Worm (Caenorhabditis elegans): ENCODE measurements around the gene C02D5.2.

- no peak for TF ChIP-seq aly-2 (tag; optimal IDR thresholded peaks at IDR 0.05)
- no peak for TF ChIP-seq nhr-11 (tag; optimal IDR thresholded peaks at IDR 0.05)
- no peak for TF ChIP-seq pqm-1 (tag; optimal IDR thresholded peaks at IDR 0.05)
- no peak for TF ChIP-seq hlh-30 (tag; optimal IDR thresholded peaks at IDR 0.05; ENCODE audit: insufficient read depth)
- TF ChIP-seq nhr-237 (tag; optimal IDR thresholded peaks at IDR 0.05) = no peak
- TF ChIP-seq ama-1 (optimal IDR thresholded peaks at IDR 0.05) = no peak
- TF ChIP-seq skn-1 (tag; optimal IDR thresholded peaks at IDR 0.05) = no peak
- TF ChIP-seq ztf-11 (tag; optimal IDR thresholded peaks at IDR 0.05) = no peak
Measured at ce11 chrIII:8578381-8578780, 21.2 kb downstream of the C02D5.2 start.

Measured in whole organism, L4 larva.